Worm (Caenorhabditis elegans): ENCODE data around the gene ZK829.9.

ZK829.9 gene

DNA sequence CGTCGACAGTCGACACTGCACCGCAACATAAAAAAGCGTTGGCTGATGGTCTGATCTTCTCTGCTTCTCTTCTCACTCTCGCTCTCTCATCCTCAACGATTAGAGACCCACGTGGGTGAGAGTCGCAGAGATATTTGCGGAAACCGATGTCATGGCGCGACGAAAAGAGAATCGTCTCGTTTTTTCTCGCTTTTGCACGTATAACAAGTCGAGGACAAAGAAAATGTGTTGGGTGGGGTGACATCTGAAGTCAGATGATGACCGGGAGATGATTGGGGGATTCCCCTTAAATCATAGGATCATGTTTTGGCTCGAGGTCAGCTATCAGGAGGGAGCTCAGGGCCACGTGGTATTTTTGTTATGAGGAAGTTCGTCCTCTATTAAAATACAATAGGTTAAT is 13.9 kb upstream of the ZK829.9 start (continued):
- TF ChIP-seq cebp-1 (GFP tag; IDR thresholded peaks at IDR 0.05) (peak; percentile 67), cebp-1 (tag; optimal IDR thresholded peaks at IDR 0.05) (peak; percentile 86), tbx-9 (tag; optimal IDR thresholded peaks at IDR 0.05; ENCODE audit: borderline replicate concordance) (no peak), K12H6.12 (tag; optimal IDR thresholded peaks at IDR 0.05) (peak; percentile 82), hmg-20 (GFP tag; IDR thresholded peaks at IDR 0.05) (no peak), dox-1 (GFP tag; IDR thresholded peaks at IDR 0.05) (peak; percentile 71), lir-1 (GFP tag; conservative IDR thresholded peaks at IDR 0.05) (0 out of 2 replicates have a peak, but pooled peaks have one; percentile 47), dpl-1 (GFP tag; optimal IDR thresholded peaks at IDR 0.05) (no peak), athp-1 (tag; optimal IDR thresholded peaks at IDR 0.05) (peak; percentile 49), attf-5 (GFP tag; optimal IDR thresholded peaks at IDR 0.05) (peak; percentile 93), lin-26 (GFP tag; IDR thresholded peaks at IDR 0.05) (peak; percentile 82), hmg-1.2 (GFP tag; IDR thresholded peaks at IDR 0.05) (peak; percentile 59; the same call in 1 of the 2 replicates), sea-2 (GFP tag; IDR thresholded peaks at IDR 0.05) (peak; percentile 36; the same call in 1 of the 2 replicates), rcor-1 (GFP tag; IDR thresholded peaks at IDR 0.05) (peak; percentile 85), attf-6 (GFP tag; IDR thresholded peaks at IDR 0.05) (no peak), egrh-3 (GFP tag; IDR thresholded peaks at IDR 0.05) (peak; percentile 29; the same call in 1 of the 2 replicates), F39B2.1 (GFP tag; IDR thresholded peaks at IDR 0.05) (no peak), ceh-27 (GFP tag; optimal IDR thresholded peaks at IDR 0.05) (peak; percentile 66), madf-6 (GFP tag; IDR thresholded peaks at IDR 0.05) (no peak), T07F8.4 (tag; optimal IDR thresholded peaks at IDR 0.05) (no peak), ZK185.1 (tag; optimal IDR thresholded peaks at IDR 0.05; ENCODE audit: poor library complexity, severe bottlenecking) (no peak), let-526 (GFP tag; IDR thresholded peaks at IDR 0.05) (peak; percentile 74; the same call in 1 of the 2 replicates), snpc-1.1 (tag; optimal IDR thresholded peaks at IDR 0.05; ENCODE audit: insufficient read depth) (no peak), akir-1 (GFP tag; optimal IDR thresholded peaks at IDR 0.05) (peak; percentile 32), madf-10 (tag; optimal IDR thresholded peaks at IDR 0.05) (peak; percentile 83), ceh-58 (GFP tag; IDR thresholded peaks at IDR 0.05) (no peak), unc-62 (GFP tag; optimal IDR thresholded peaks at IDR 0.05) (no peak), tlf-1 (GFP tag; optimal IDR thresholded peaks at IDR 0.05) (peak; percentile 71), nhr-179 (tag; optimal IDR thresholded peaks at IDR 0.05) (no peak), F37B4.10 (GFP tag; IDR thresholded peaks at IDR 0.05) (no peak), madf-8 (GFP tag; conservative IDR thresholded peaks at IDR 0.05) (no peak), ztf-18 (tag; optimal IDR thresholded peaks at IDR 0.05) (peak; percentile 41), hlh-26 (GFP tag; conservative IDR thresholded peaks at IDR 0.05) (no peak), madf-3 (GFP tag; IDR thresholded peaks at IDR 0.05) (no peak), snpc-3.4 (tag; optimal IDR thresholded peaks at IDR 0.05) (no peak), hrde-1 (tag; optimal IDR thresholded peaks at IDR 0.05; ENCODE audit: borderline replicate concordance) (no peak), ztf-6 (GFP tag; IDR thresholded peaks at IDR 0.05) (no peak), mxl-1 (tag; optimal IDR thresholded peaks at IDR 0.05) (peak; percentile 82), Y53F4B.3 (GFP tag; IDR thresholded peaks at IDR 0.05) (no peak), cebp-2 (GFP tag; IDR thresholded peaks at IDR 0.05) (no peak), dpff-1 (tag; optimal IDR thresholded peaks at IDR 0.05) (peak; percentile 73), B0336.3 (GFP tag; IDR thresholded peaks at IDR 0.05) (peak; percentile 86; the same call in 1 of the 2 replicates), mcd-1 (GFP tag; IDR thresholded peaks at IDR 0.05) (peak; percentile 70), ztf-22 (GFP tag; optimal IDR thresholded peaks at IDR 0.05) (peak; percentile 91), mes-4 (tag; optimal IDR thresholded peaks at IDR 0.05) (no peak), die-1 (tag; optimal IDR thresholded peaks at IDR 0.05) (peak; percentile 82), him-1 (tag; optimal IDR thresholded peaks at IDR 0.05) (no peak), unc-130 (GFP tag; optimal IDR thresholded peaks at IDR 0.05) (no peak), K11D2.4 (GFP tag; IDR thresholded peaks at IDR 0.05) (peak; percentile 93)
